Worm (Caenorhabditis elegans) whole organism, late embryonic: ENCODE results near the gene nspg-8.
A peak's percentile ranks its signal among the peaks of the same experiment; 100 is the strongest.

Experiments
- C08G9.2 ChIP-seq: sonication (generic microtip); optimal IDR thresholded peaks from 2 replicates; lab custom pipeline; 2016; ENCODE audit warnings: mild to moderate bottlenecking, missing genetic modification characterization, moderate library complexity, missing compliant biosample characterization
- C38D4.7 ChIP-seq: fragments of 200-800 bp; sonication (Bioruptor generic); optimal IDR thresholded peaks from 2 replicates; lab custom pipeline; 2018; ENCODE audit warnings: mild to moderate bottlenecking, missing genetic modification characterization, moderate library complexity, missing compliant biosample characterization
- F13H6.1 ChIP-seq: sonication (generic microtip); optimal IDR thresholded peaks from 2 replicates; lab custom pipeline; 2016; ENCODE audit warnings: missing genetic modification characterization, missing compliant biosample characterization
- K09A11.1 ChIP-seq: sonication (generic microtip); optimal IDR thresholded peaks from 2 replicates; lab custom pipeline; 2017; ENCODE audit warnings: antibody characterized with exemption, mild to moderate bottlenecking, missing genetic modification characterization, missing compliant biosample characterization; ENCODE audit not compliant: insufficient read depth
- ahr-1 ChIP-seq: sonication (generic microtip); optimal IDR thresholded peaks from 2 replicates; lab custom pipeline; 2016; ENCODE audit warnings: missing genetic modification characterization, missing compliant biosample characterization
- ceh-18 ChIP-seq: sonication (generic microtip); optimal IDR thresholded peaks from 2 replicates; lab custom pipeline; 2016; ENCODE audit warnings: missing genetic modification characterization, missing compliant biosample characterization
- ceh-19 ChIP-seq: fragments of 200-800 bp; sonication (Bioruptor generic); optimal IDR thresholded peaks from 2 replicates; lab custom pipeline; 2018; ENCODE audit warnings: mild to moderate bottlenecking, missing genetic modification characterization, missing compliant biosample characterization
- ceh-2 ChIP-seq: sonication (generic microtip); optimal IDR thresholded peaks from 2 replicates; lab custom pipeline; 2016; ENCODE audit warnings: missing genotype, missing genetic modification characterization, missing compliant biosample characterization
- ceh-24 ChIP-seq: sonication (generic microtip); optimal IDR thresholded peaks from 2 replicates; lab custom pipeline; 2016; ENCODE audit warnings: mild to moderate bottlenecking, missing genetic modification characterization, missing compliant biosample characterization
- ceh-30 ChIP-seq: fragments of 150-350 bp; optimal IDR thresholded peaks from 2 replicates; lab custom pipeline; 2014; ENCODE audit warnings: missing biosample characterization, missing genetic modification characterization
- ceh-31 ChIP-seq: sonication (generic microtip); optimal IDR thresholded peaks from 2 replicates; lab custom pipeline; 2016; ENCODE audit warnings: missing genetic modification characterization, missing compliant biosample characterization
- ceh-34 ChIP-seq: sonication (generic microtip); optimal IDR thresholded peaks from 2 replicates; lab custom pipeline; 2016; ENCODE audit warnings: mild to moderate bottlenecking, missing genetic modification characterization, missing compliant biosample characterization
- ceh-45 ChIP-seq: fragments of 200-800 bp; sonication (Bioruptor generic); IDR thresholded peaks from 2 replicates; pipeline ENCODE4 v1.3.6; 2022; ENCODE audit warnings: missing genetic modification reagents, missing genetic modification characterization, missing compliant biosample characterization
- ceh-9 ChIP-seq: sonication (generic microtip); optimal IDR thresholded peaks from 2 replicates; lab custom pipeline; 2016; ENCODE audit warnings: mild to moderate bottlenecking, missing genetic modification characterization, inconsistent platforms, missing compliant biosample characterization
- dve-1 ChIP-seq: sonication (generic microtip); optimal IDR thresholded peaks from 2 replicates; lab custom pipeline; 2017; ENCODE audit warnings: antibody characterized with exemption, mild to moderate bottlenecking, missing genetic modification characterization, missing compliant biosample characterization
- fkh-10 ChIP-seq: fragments of 150-350 bp; optimal IDR thresholded peaks from 2 replicates; lab custom pipeline; 2014; ENCODE audit warnings: missing biosample characterization, missing genetic modification reagents, missing genetic modification characterization
- gmeb-2 ChIP-seq: sonication (generic microtip); optimal IDR thresholded peaks from 2 replicates; lab custom pipeline; 2016; ENCODE audit warnings: missing genetic modification characterization, inconsistent platforms, missing compliant biosample characterization
- hlh-30 ChIP-seq: sonication (generic microtip); optimal IDR thresholded peaks from 2 replicates; lab custom pipeline; 2017; ENCODE audit warnings: antibody characterized with exemption, missing genetic modification characterization, missing compliant biosample characterization; ENCODE audit not compliant: insufficient read depth
- hlh-8 ChIP-seq: sonication (generic microtip); optimal IDR thresholded peaks from 2 replicates; lab custom pipeline; 2016; ENCODE audit warnings: missing genotype, missing genetic modification characterization, missing compliant biosample characterization
- lim-6 ChIP-seq: sonication (generic microtip); optimal IDR thresholded peaks from 2 replicates; lab custom pipeline; 2016; ENCODE audit warnings: missing genetic modification characterization, missing compliant biosample characterization
- madf-2 ChIP-seq: sonication (generic microtip); optimal IDR thresholded peaks from 2 replicates; lab custom pipeline; 2017; ENCODE audit warnings: missing genetic modification characterization, missing compliant biosample characterization
- nhr-11 ChIP-seq: fragments of 150-350 bp; optimal IDR thresholded peaks from 2 replicates; lab custom pipeline; 2014; ENCODE audit warnings: missing biosample characterization, missing genetic modification characterization
- nhr-232 ChIP-seq: sonication (generic microtip); optimal IDR thresholded peaks from 2 replicates; lab custom pipeline; 2016; ENCODE audit warnings: missing genetic modification characterization, missing compliant biosample characterization
- odd-2 ChIP-seq: sonication (generic microtip); optimal IDR thresholded peaks from 2 replicates; lab custom pipeline; 2017; ENCODE audit warnings: antibody characterized with exemption, mild to moderate bottlenecking, missing genetic modification characterization, missing compliant biosample characterization
- pag-3 ChIP-seq: sonication (generic microtip); optimal IDR thresholded peaks from 2 replicates; lab custom pipeline; 2016; ENCODE audit warnings: missing compliant biosample characterization, missing genetic modification characterization, borderline replicate concordance
- pat-9 ChIP-seq: fragments of 200-800 bp; sonication (Bioruptor generic); optimal IDR thresholded peaks from 2 replicates; lab custom pipeline; 2018; ENCODE audit warnings: mild to moderate bottlenecking, missing genetic modification characterization, moderate library complexity, missing compliant biosample characterization
- pax-1 ChIP-seq: fragments of 150-350 bp; optimal IDR thresholded peaks from 2 replicates; lab custom pipeline; 2014; ENCODE audit warnings: missing biosample characterization, missing genetic modification characterization
- pros-1 ChIP-seq: fragments of 150-350 bp; optimal IDR thresholded peaks from 2 replicates; lab custom pipeline; 2014; ENCODE audit warnings: missing biosample characterization, missing genetic modification reagents, missing genetic modification characterization
- rnt-1 ChIP-seq: sonication (generic microtip); optimal IDR thresholded peaks from 2 replicates; lab custom pipeline; 2016; ENCODE audit warnings: missing genetic modification characterization, missing compliant biosample characterization
- syd-9 ChIP-seq: sonication (generic microtip); optimal IDR thresholded peaks from 2 replicates; lab custom pipeline; 2016; ENCODE audit warnings: mild to moderate bottlenecking, missing genetic modification characterization, moderate library complexity, missing compliant biosample characterization
- tbx-2 ChIP-seq: sonication (generic microtip); optimal IDR thresholded peaks from 2 replicates; lab custom pipeline; 2016; ENCODE audit warnings: missing genetic modification characterization, missing compliant biosample characterization
- unc-3 ChIP-seq, 2 experiments: fragments of 200-800 bp in 1 of 2; sonication (Bioruptor generic) in 1 of 2; sonication (generic microtip) in 1 of 2; conservative IDR thresholded peaks in 1 of 2; optimal IDR thresholded peaks in 1 of 2; 2 replicates each; pipeline versions ENCODE4 v1.3.6 to Lab custom; 2016 to 2022; ENCODE audit warnings: missing compliant biosample characterization in 2 of 2, missing genetic modification characterization in 2 of 2, missing genetic modification reagents in 1 of 2
- unc-42 ChIP-seq: sonication (generic microtip); optimal IDR thresholded peaks from 2 replicates; lab custom pipeline; 2016; ENCODE audit warnings: missing genotype, missing genetic modification characterization, missing compliant biosample characterization
- zip-5 ChIP-seq: sonication (generic microtip); optimal IDR thresholded peaks from 2 replicates; lab custom pipeline; 2016; ENCODE audit warnings: missing genetic modification characterization, missing compliant biosample characterization

Gene nspg-8

DNA sequence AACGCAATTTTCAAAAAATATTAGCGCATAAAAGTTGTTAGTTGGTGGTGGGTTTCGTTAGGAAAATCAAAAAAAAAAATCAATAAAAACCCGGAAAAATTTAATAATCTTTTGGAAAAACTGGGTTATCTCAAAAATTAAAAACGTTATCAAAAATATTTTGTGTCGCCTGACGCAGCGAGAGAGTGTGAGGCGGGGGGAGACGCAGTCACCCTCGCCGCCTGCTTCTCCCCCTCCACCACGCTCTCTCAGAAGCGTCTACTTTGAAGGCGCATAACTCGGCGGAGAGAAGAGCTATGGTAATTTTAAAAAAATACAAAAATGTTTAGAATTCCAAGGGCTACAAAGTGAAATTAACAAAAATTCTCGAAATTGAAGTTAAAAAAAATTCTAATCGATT is 43.3 kb downstream of the nspg-8 start:
- TF ChIP-seq pag-3 (tag; lab: Kevin White, UChicago): no peak
- no peak for TF ChIP-seq hlh-8 (tag; lab: Kevin White, UChicago)
- no peak for TF ChIP-seq zip-5
- TF ChIP-seq C38D4.7 (GFP tag; lab: Kevin White, UChicago): no peak
- no peak for TF ChIP-seq ceh-30 (tag; lab: Kevin White, UChicago)
- TF ChIP-seq ceh-24 (tag; lab: Kevin White, UChicago): no peak
- no peak for TF ChIP-seq lim-6 (tag; lab: Kevin White, UChicago)
- TF ChIP-seq ceh-9 (tag; lab: Kevin White, UChicago): no peak
- TF ChIP-seq nhr-232 (tag; lab: Kevin White, UChicago): no peak
- no peak for TF ChIP-seq K09A11.1 (tag; lab: Kevin White, UChicago)
- no peak for TF ChIP-seq rnt-1 (tag; lab: Kevin White, UChicago)
- TF ChIP-seq, all 69 proteins: peak for 0

DNA sequence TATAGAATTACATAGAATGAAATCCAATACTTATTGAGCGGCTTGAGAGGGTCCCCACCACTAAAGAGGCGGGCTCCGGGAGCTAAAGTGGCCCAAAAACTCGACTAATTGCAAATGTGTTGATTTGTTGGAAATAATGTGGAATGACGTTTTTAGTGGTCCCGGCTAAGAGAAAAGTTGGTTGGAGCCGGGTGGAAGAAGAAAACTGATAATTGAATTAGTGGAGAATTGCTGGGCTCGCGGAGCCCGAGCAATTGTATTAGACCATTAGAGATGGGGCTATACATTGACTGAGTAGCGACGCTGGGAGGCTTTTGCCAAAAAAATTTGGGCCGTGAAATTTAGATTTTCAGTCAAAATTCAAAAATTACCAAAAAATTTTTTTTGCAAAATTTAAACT is 43.7 kb downstream of the nspg-8 start:
- TF ChIP-seq rnt-1 (tag; lab: Kevin White, UChicago) (no peak), ceh-19 (GFP tag; lab: Kevin White, UChicago) (peak; percentile 43), ceh-18 (tag; lab: Kevin White, UChicago) (no peak), unc-42 (tag; lab: Kevin White, UChicago) (peak; percentile 77), ceh-31 (tag; lab: Kevin White, UChicago) (peak; percentile 35), ceh-34 (tag; lab: Kevin White, UChicago) (peak; percentile 87), nhr-11 (tag; lab: Kevin White, UChicago) (no peak)

DNA sequence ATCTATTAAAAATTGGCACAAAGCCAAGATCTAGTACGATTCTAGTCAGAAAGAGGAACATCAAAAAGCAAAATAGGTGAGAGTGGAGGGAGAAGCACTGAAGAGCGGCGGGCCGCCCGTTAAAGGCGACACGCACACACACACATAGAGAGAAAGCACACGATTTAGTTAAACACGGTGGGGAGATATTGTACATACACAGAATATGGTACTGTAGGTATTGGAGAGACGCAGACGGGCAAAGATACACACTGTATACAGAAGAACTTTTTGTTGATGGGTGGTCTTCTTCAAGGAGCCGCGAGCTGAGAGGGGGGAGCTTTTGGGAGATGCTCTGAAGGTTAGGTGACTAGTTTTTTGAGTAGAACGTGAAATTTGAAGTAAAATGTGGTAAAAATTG is 44.4 kb downstream of the nspg-8 start:
- TF ChIP-seq ceh-34 (tag; lab: Kevin White, UChicago): peak; percentile 19
- TF ChIP-seq dve-1 (tag; lab: Kevin White, UChicago): peak; percentile 44
- no peak for TF ChIP-seq unc-3 (GFP tag; conservative IDR thresholded peaks at IDR 0.05; lab: Robert Waterston, UW)
- TF ChIP-seq unc-3 (tag; optimal IDR thresholded peaks at IDR 0.05; lab: Kevin White, UChicago): no peak
- TF ChIP-seq C08G9.2: no peak
- TF ChIP-seq pax-1: no peak
- no peak for TF ChIP-seq hlh-30
- peak; percentile 1 for TF ChIP-seq F13H6.1
- TF ChIP-seq ceh-18 (tag; lab: Kevin White, UChicago): peak; percentile 9
- peak; percentile 14 for TF ChIP-seq tbx-2
- no peak for TF ChIP-seq syd-9
- no peak for TF ChIP-seq ceh-30 (tag; lab: Kevin White, UChicago)
- no peak for TF ChIP-seq nhr-232 (tag; lab: Kevin White, UChicago)
- no peak for TF ChIP-seq madf-2
- TF ChIP-seq, all 69 proteins: peak for 5

DNA sequence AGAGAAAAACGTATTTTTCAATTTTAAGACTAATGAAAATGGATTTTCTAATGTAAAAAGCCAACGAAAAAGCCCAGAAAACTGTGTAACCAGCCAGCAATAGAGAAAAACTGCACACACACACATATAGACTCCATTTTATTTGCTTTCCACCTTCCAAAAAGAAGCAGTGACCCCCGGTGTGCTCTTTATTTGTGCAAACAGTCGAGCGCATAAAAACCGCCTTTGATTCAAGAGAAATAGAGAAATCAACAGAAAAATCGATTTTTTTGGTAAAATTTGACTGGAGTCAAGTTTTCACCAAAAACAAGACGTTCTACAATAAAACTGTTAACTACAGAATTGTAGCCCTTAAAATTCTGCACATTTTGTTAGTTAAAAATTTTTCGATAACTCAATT is 46.7 kb downstream of the nspg-8 start:
- no peak for TF ChIP-seq rnt-1 (tag; lab: Kevin White, UChicago)
- TF ChIP-seq ahr-1 (tag; lab: Kevin White, UChicago): no peak
- no peak for TF ChIP-seq C38D4.7 (GFP tag; lab: Kevin White, UChicago)
- no peak for TF ChIP-seq nhr-232 (tag; lab: Kevin White, UChicago)
- TF ChIP-seq hlh-8 (tag; lab: Kevin White, UChicago): no peak
- TF ChIP-seq ceh-9 (tag; lab: Kevin White, UChicago): no peak
- no peak for TF ChIP-seq C08G9.2
- no peak for TF ChIP-seq unc-42 (tag; lab: Kevin White, UChicago)
- TF ChIP-seq ceh-2 (tag; lab: Kevin White, UChicago): no peak
- no peak for TF ChIP-seq odd-2 (tag; lab: Kevin White, UChicago)
- TF ChIP-seq pros-1 (tag; lab: Kevin White, UChicago): no peak
- TF ChIP-seq hlh-30: no peak
- TF ChIP-seq pat-9 (tag; lab: Kevin White, UChicago): no peak
- no peak for TF ChIP-seq gmeb-2

DNA sequence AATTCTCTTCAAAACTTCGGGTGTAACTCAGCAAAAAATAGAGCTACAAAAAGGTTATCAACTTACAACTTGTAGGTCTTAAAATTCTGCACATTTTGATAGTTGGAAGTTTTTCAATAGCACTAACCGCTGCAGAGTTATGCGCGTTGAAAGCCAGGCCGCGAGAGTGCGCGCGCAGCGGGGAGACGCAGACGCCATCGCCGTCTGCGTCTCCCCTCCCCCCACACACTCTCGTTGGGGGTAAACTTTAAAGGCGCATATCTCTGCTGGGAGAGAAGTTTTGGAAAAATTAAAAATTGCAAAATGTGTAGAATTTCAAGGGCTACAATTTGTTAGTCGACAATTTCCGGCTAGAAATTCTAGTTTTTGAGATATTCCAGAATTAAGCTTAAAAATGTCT is 47.7 kb downstream of the nspg-8 start:
- TF ChIP-seq fkh-10 (GFP tag; lab: Kevin White, UChicago) (no peak), ceh-45 (GFP tag; lab: Robert Waterston, UW) (no peak)
